Worm (Caenorhabditis elegans) whole organism, L2 larva: ENCODE results near the gene nrx-1.

Experiments
- C34F6.9 ChIP-seq: fragments of 150-350 bp; optimal IDR thresholded peaks from 2 replicates; lab custom pipeline; 2014; ENCODE audit warnings: missing biosample characterization, missing genetic modification characterization
- F13H6.1 ChIP-seq: sonication (generic microtip); optimal IDR thresholded peaks from 2 replicates; lab custom pipeline; 2016; ENCODE audit warnings: missing genetic modification characterization, missing compliant biosample characterization
- R02D3.7 ChIP-seq: fragments of 150-350 bp; optimal IDR thresholded peaks from 2 replicates; lab custom pipeline; 2014; ENCODE audit warnings: missing biosample characterization, missing genetic modification characterization
- Y55F3AM.14 ChIP-seq: fragments of 200-800 bp; sonication (Bioruptor generic); optimal IDR thresholded peaks from 2 replicates; lab custom pipeline; 2018; ENCODE audit warnings: mild to moderate bottlenecking, missing genetic modification characterization, missing compliant biosample characterization
- ZK546.5 ChIP-seq: sonication (generic microtip); optimal IDR thresholded peaks from 2 replicates; lab custom pipeline; 2017; ENCODE audit warnings: missing biosample characterization, missing genetic modification characterization
- ama-1 ChIP-seq: fragments of 150-350 bp; optimal IDR thresholded peaks from 2 replicates; lab custom pipeline; 2018; ENCODE audit warnings: inconsistent platforms
- blmp-1 ChIP-seq: sonication (generic microtip); optimal IDR thresholded peaks from 2 replicates; lab custom pipeline; 2017; ENCODE audit warnings: missing genetic modification characterization, mild to moderate bottlenecking, missing compliant biosample characterization, antibody characterized with exemption, moderate library complexity; ENCODE audit not compliant: insufficient read depth
- ceh-16 ChIP-seq: fragments of 150-350 bp; optimal IDR thresholded peaks from 2 replicates; lab custom pipeline; 2014; ENCODE audit warnings: missing biosample characterization, missing genetic modification characterization
- ceh-82 ChIP-seq: fragments of 150-350 bp; optimal IDR thresholded peaks from 2 replicates; lab custom pipeline; 2014; ENCODE audit warnings: missing biosample characterization, missing genetic modification characterization
- crh-2 ChIP-seq: sonication (generic microtip); optimal IDR thresholded peaks from 2 replicates; lab custom pipeline; 2017; ENCODE audit warnings: missing biosample characterization, missing genetic modification characterization
- dmd-4 ChIP-seq: sonication (generic microtip); optimal IDR thresholded peaks from 2 replicates; lab custom pipeline; 2017; ENCODE audit warnings: missing biosample characterization, missing genetic modification characterization
- elt-3 ChIP-seq: sonication (generic microtip); optimal IDR thresholded peaks from 2 replicates; lab custom pipeline; 2017; ENCODE audit warnings: missing biosample characterization, missing genetic modification characterization
- fos-1 ChIP-seq: fragments of 150-350 bp; optimal IDR thresholded peaks from 2 replicates; lab custom pipeline; 2014; ENCODE audit warnings: missing biosample characterization, missing genetic modification characterization
- gmeb-1 ChIP-seq: fragments of 150-350 bp; optimal IDR thresholded peaks from 2 replicates; lab custom pipeline; 2014; ENCODE audit warnings: missing biosample characterization, missing genetic modification characterization
- lin-13 ChIP-seq: fragments of 150-350 bp; optimal IDR thresholded peaks from 2 replicates; lab custom pipeline; 2014; ENCODE audit warnings: missing biosample characterization, missing genetic modification reagents, missing genetic modification characterization
- lin-39 ChIP-seq: fragments of 150-350 bp; optimal IDR thresholded peaks from 2 replicates; lab custom pipeline; 2014; ENCODE audit warnings: missing biosample characterization, missing genetic modification reagents, missing genetic modification characterization
- lsy-2 ChIP-seq, 2 experiments: fragments of 150-350 bp in 1 of 2; sonication (generic microtip) in 1 of 2; optimal IDR thresholded peaks; 2 replicates each; lab custom pipeline; 2014 to 2017; ENCODE audit warnings: missing biosample characterization in 2 of 2, missing genetic modification characterization in 2 of 2
- mdl-1 ChIP-seq, 2 experiments: fragments of 150-350 bp in 1 of 2; sonication (generic microtip) in 1 of 2; optimal IDR thresholded peaks; 2 replicates each; lab custom pipeline; 2017; ENCODE audit warnings: missing biosample characterization in 2 of 2, missing genetic modification characterization in 2 of 2
- nhr-10 ChIP-seq: sonication (generic microtip); optimal IDR thresholded peaks from 2 replicates; lab custom pipeline; 2017; ENCODE audit warnings: missing biosample characterization, missing genetic modification characterization
- nhr-11 ChIP-seq: fragments of 150-350 bp; optimal IDR thresholded peaks from 2 replicates; lab custom pipeline; 2014; ENCODE audit warnings: missing biosample characterization, missing genetic modification characterization
- nhr-12 ChIP-seq: fragments of 150-350 bp; optimal IDR thresholded peaks from 2 replicates; lab custom pipeline; 2014; ENCODE audit warnings: missing biosample characterization, missing genetic modification characterization
- nhr-129 ChIP-seq: fragments of 150-350 bp; optimal IDR thresholded peaks from 2 replicates; lab custom pipeline; 2014; ENCODE audit warnings: missing biosample characterization, missing genetic modification characterization
- nhr-21 ChIP-seq: fragments of 150-350 bp; optimal IDR thresholded peaks from 2 replicates; lab custom pipeline; 2014; ENCODE audit warnings: missing biosample characterization, missing genetic modification characterization
- nhr-237 ChIP-seq: fragments of 150-350 bp; optimal IDR thresholded peaks from 2 replicates; lab custom pipeline; 2014; ENCODE audit warnings: missing biosample characterization, missing genetic modification characterization
- nhr-25 ChIP-seq: fragments of 150-350 bp; sonication (generic microtip); optimal IDR thresholded peaks from 3 replicates; lab custom pipeline; 2014; ENCODE audit warnings: missing biosample characterization, missing genetic modification characterization
- nhr-6 ChIP-seq: fragments of 150-350 bp; optimal IDR thresholded peaks from 2 replicates; lab custom pipeline; 2014; ENCODE audit warnings: missing biosample characterization, missing genetic modification characterization
- peb-1 ChIP-seq: fragments of 150-350 bp; optimal IDR thresholded peaks from 2 replicates; lab custom pipeline; 2014; ENCODE audit warnings: missing biosample characterization, missing genetic modification characterization
- sem-4 ChIP-seq: fragments of 150-350 bp; optimal IDR thresholded peaks from 2 replicates; lab custom pipeline; 2014; ENCODE audit warnings: missing biosample characterization, missing genetic modification reagents, missing genetic modification characterization
- sma-3 ChIP-seq: sonication (generic microtip); optimal IDR thresholded peaks from 2 replicates; lab custom pipeline; 2016; ENCODE audit warnings: missing genetic modification reagents, missing genetic modification characterization, missing compliant biosample characterization
- sma-9 ChIP-seq, 2 experiments: fragments of 150-350 bp in 1 of 2; sonication (generic microtip) in 1 of 2; optimal IDR thresholded peaks; 2 replicates each; lab custom pipeline; 2014 to 2016; ENCODE audit warnings: missing genetic modification characterization in 2 of 2, mild to moderate bottlenecking in 1 of 2, missing biosample characterization in 1 of 2, missing compliant biosample characterization in 1 of 2, missing genetic modification reagents in 1 of 2, moderate library complexity in 1 of 2
- snpc-4 ChIP-seq: fragments of 150-350 bp; optimal IDR thresholded peaks from 2 replicates; lab custom pipeline; 2014; ENCODE audit warnings: missing biosample characterization, missing genetic modification characterization
- unc-55 ChIP-seq: fragments of 150-350 bp; sonication (generic microtip); optimal IDR thresholded peaks from 3 replicates; lab custom pipeline; 2014; ENCODE audit warnings: missing biosample characterization, missing genetic modification reagents, missing genetic modification characterization
- ztf-1 ChIP-seq: fragments of 200-800 bp; sonication (Bioruptor generic); conservative IDR thresholded peaks from 2 replicates; pipeline ENCODE4 v1.3.6; 2022; ENCODE audit warnings: missing genetic modification characterization, missing compliant biosample characterization
- ztf-11 ChIP-seq: sonication (generic microtip); optimal IDR thresholded peaks from 2 replicates; lab custom pipeline; 2017; ENCODE audit warnings: missing biosample characterization, missing genetic modification characterization

Gene nrx-1

ce11 chrV:10887564-10887963 lies 62.8 kb downstream of the nrx-1 start:
- TF ChIP-seq ztf-11 (tag; lab: Kevin White, UChicago) (no peak), sma-3 (no peak), Y55F3AM.14 (GFP tag; lab: Kevin White, UChicago) (peak; percentile 83), nhr-10 (tag; lab: Kevin White, UChicago) (no peak)

- TF ChIP-seq ztf-1 (GFP tag; lab: Robert Waterston, UW) (no peak), ceh-82 (tag; lab: Kevin White, UChicago) (no peak), snpc-4 (tag; lab: Kevin White, UChicago) (no peak), nhr-6 (tag; lab: Kevin White, UChicago) (no peak), R02D3.7 (tag; lab: Kevin White, UChicago) (no peak), sma-9 (GFP tag; optimal IDR thresholded peaks at IDR 0.05; lab: Kevin White, UChicago) (peak; percentile 11), sma-9 (tag; optimal IDR thresholded peaks at IDR 0.05; lab: Kevin White, UChicago) (no peak), nhr-237 (tag; lab: Kevin White, UChicago) (no peak), F13H6.1 (tag; lab: Kevin White, UChicago) (no peak)
Observed at ce11 chrV:10888153-10888552, 63.3 kb downstream of the nrx-1 start.

DNA sequence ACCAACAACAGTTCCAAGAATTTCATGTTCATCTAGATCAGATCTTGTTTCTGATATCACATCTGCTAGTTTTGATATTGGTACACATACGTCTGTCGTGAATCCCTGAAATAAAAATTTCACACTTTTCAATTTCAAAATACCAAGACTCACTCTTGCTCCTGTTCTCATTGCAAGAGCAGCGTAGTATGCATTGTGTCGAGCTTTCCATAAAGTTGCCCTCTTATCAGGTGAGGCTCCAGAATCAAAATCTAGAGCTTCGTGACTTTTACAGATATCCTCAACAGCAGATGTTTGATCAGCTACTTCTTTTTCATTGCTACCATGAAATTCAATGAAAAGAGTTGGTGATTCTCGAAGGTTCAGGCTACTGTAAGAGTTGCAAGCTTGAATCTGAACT lies 64.2 kb downstream of the nrx-1 start, which contains the start of gene F32D8.11:
TSS of gene F32D8.11 (minus strand) at position 101 of the 400 bp plus-strand sequence.
- TF ChIP-seq sem-4 (tag; lab: Kevin White, UChicago) = no peak
- TF ChIP-seq crh-2 = no peak
- no peak for TF ChIP-seq ztf-1 (GFP tag; lab: Robert Waterston, UW)
- TF ChIP-seq nhr-11 (tag; lab: Kevin White, UChicago) = no peak

DNA sequence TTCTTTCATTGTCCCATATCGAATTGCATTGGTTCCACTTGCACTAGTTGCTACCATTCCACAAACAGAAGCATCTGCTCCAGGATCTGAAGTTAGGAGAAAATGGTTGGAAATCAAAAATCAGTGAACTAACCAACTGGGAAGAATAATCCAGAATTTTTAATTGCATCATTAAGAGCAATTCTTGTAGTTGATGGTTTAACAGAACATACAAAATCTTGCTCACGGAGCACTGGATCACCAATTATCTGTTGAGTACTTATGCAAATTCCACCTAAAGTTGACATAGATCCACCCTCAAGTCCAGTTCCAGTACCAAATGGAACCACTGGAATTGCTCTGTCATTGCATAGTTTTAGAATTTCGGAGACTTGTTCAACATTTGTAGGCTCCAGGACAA lies 65.0 kb downstream of the nrx-1 start:
- TF ChIP-seq nhr-12 (tag; lab: Kevin White, UChicago) (no peak), ama-1 (lab: Kevin White, UChicago) (peak; percentile 47)

DNA sequence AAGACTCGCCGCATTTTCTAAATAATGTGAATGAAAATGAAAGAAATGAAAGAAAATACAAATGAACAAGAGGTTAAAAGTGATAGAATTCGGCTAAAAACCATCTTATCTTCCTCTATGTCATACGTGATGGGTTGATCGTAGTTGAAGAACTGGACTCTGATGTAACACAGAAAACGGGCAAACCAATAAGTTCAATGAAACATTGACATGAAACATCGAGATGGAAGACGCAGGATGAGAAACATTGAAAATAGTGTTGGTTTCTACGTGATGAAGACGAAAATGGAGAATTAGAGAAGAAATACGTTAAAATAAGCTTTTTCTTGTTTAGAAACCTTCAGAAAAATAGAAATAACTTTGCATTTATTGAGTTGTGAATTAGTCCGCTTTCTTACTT lies 66.2 kb downstream of the nrx-1 start, which contains the start of gene F32D8.12:
TSS of gene F32D8.12 (minus strand) at position 48 of the 400 bp plus-strand sequence.
- TF ChIP-seq dmd-4 (tag; lab: Kevin White, UChicago) (no peak), R02D3.7 (tag; lab: Kevin White, UChicago) (no peak), lin-39 (tag; lab: Kevin White, UChicago) (no peak), crh-2 (peak; percentile 34), sma-9 (GFP tag; optimal IDR thresholded peaks at IDR 0.05; lab: Kevin White, UChicago) (peak; percentile 18), sma-9 (tag; optimal IDR thresholded peaks at IDR 0.05; lab: Kevin White, UChicago) (no peak), F13H6.1 (tag; lab: Kevin White, UChicago) (peak; percentile 16), unc-55 (GFP tag; lab: Kevin White, UChicago) (peak; percentile 20), blmp-1 (tag; lab: Kevin White, UChicago) (peak; percentile 13), Y55F3AM.14 (GFP tag; lab: Kevin White, UChicago) (no peak), sma-3 (peak; percentile 6), lsy-2 (tag; optimal IDR thresholded peaks at IDR 0.05; lab: Kevin White, UChicago) (peak in 1 of 2 experiments; percentile 55), peb-1 (tag; lab: Kevin White, UChicago) (no peak), nhr-12 (tag; lab: Kevin White, UChicago) (no peak), ceh-16 (tag; lab: Kevin White, UChicago) (no peak), nhr-237 (tag; lab: Kevin White, UChicago) (no peak), nhr-21 (tag; lab: Kevin White, UChicago) (peak; percentile 64), gmeb-1 (tag; lab: Kevin White, UChicago) (peak; percentile 51), elt-3 (tag; lab: Kevin White, UChicago) (no peak), lin-13 (GFP tag; lab: Kevin White, UChicago) (no peak), nhr-11 (tag; lab: Kevin White, UChicago) (no peak), nhr-25 (tag; lab: Kevin White, UChicago) (peak; percentile 42), mdl-1 (tag; optimal IDR thresholded peaks at IDR 0.05; lab: Kevin White, UChicago) (no peak), ZK546.5 (tag; lab: Kevin White, UChicago) (no peak), ztf-1 (GFP tag; lab: Robert Waterston, UW) (no peak), fos-1 (tag; lab: Kevin White, UChicago) (peak; percentile 61), C34F6.9 (peak; percentile 49), sem-4 (tag; lab: Kevin White, UChicago) (no peak), nhr-129 (peak; percentile 73), snpc-4 (tag; lab: Kevin White, UChicago) (no peak)
- TF ChIP-seq, all 48 proteins: peak for 13
